Fruit fly (Drosophila melanogaster) whole organism, embryonic: ENCODE measurements around the gene CG16749.

Source experiments
- Abd-B ChIP-seq: fragments of 200-800 bp; sonication (Bioruptor generic); optimal IDR thresholded peaks from 2 replicates; lab custom pipeline; 2018; ENCODE audit warnings: missing biosample characterization, mild to moderate bottlenecking, missing genetic modification characterization, moderate library complexity
- Ada2b ChIP-seq: fragments of 200-800 bp; sonication (Bioruptor generic); IDR thresholded peaks from 2 replicates; pipeline ENCODE4 v1.3.6; 2022; ENCODE audit warnings: missing biosample characterization, missing genetic modification characterization
- BtbVII ChIP-seq: fragments of 200-800 bp; sonication (Bioruptor generic); optimal IDR thresholded peaks from 3 replicates; lab custom pipeline; 2017; ENCODE audit warnings: missing biosample characterization, mild to moderate bottlenecking, missing genetic modification characterization
- CG10209 ChIP-seq: fragments of 200-800 bp; sonication (Bioruptor generic); optimal IDR thresholded peaks from 3 replicates; lab custom pipeline; 2017; ENCODE audit warnings: missing biosample characterization, mild to moderate bottlenecking, missing genetic modification characterization, missing genetic modification reagents
- CG10959 ChIP-seq: fragments of 200-800 bp; sonication (Bioruptor generic); IDR thresholded peaks from 2 replicates; pipeline ENCODE4 v1.3.6; 2022; ENCODE audit warnings: missing biosample characterization, missing genetic modification characterization
- CG12942 ChIP-seq: fragments of 200-800 bp; sonication (Bioruptor generic); optimal IDR thresholded peaks from 3 replicates; lab custom pipeline; 2016; ENCODE audit warnings: missing biosample characterization, missing genetic modification characterization
- CG14014 ChIP-seq: fragments of 200-800 bp; sonication (Bioruptor generic); IDR thresholded peaks from 2 replicates; pipeline ENCODE4 v1.3.6; 2022; ENCODE audit warnings: missing biosample characterization, missing genetic modification characterization
- CG14050 ChIP-seq: fragments of 200-800 bp; sonication (Bioruptor generic); IDR thresholded peaks from 3 replicates; pipeline ENCODE4 v1.3.6; 2022; ENCODE audit warnings: missing biosample characterization, missing genetic modification characterization
- CG14441 ChIP-seq: fragments of 200-800 bp; sonication (Bioruptor generic); IDR thresholded peaks from 2 replicates; pipeline ENCODE4 v1.3.6; 2022; ENCODE audit warnings: missing biosample characterization, missing genetic modification characterization
- CG14667 ChIP-seq: fragments of 200-800 bp; sonication (Bioruptor generic); IDR thresholded peaks from 2 replicates; pipeline ENCODE4 v1.3.6; 2022; ENCODE audit warnings: missing biosample characterization, missing genetic modification characterization
- CG15514 ChIP-seq: fragments of 200-800 bp; sonication (Bioruptor generic); optimal IDR thresholded peaks from 3 replicates; lab custom pipeline; 2017; ENCODE audit warnings: missing biosample characterization, missing genetic modification characterization, mild to moderate bottlenecking, moderate library complexity, missing genetic modification reagents
- CG17359 ChIP-seq: fragments of 200-800 bp; sonication (Bioruptor generic); optimal IDR thresholded peaks from 3 replicates; lab custom pipeline; 2018; ENCODE audit warnings: missing biosample characterization, mild to moderate bottlenecking, missing genetic modification characterization, moderate library complexity
- CG18262 ChIP-seq: fragments of 200-800 bp; optimal IDR thresholded peaks from 3 replicates; lab custom pipeline; 2019; ENCODE audit warnings: missing biosample characterization, mild to moderate bottlenecking, missing genetic modification characterization, moderate library complexity
- CG1832 ChIP-seq: fragments of 200-800 bp; sonication (Bioruptor generic); optimal IDR thresholded peaks from 2 replicates; lab custom pipeline; 2017; ENCODE audit warnings: missing biosample characterization, mild to moderate bottlenecking, missing genetic modification characterization, inconsistent platforms
- CG18476 ChIP-seq: fragments of 200-800 bp; sonication (Bioruptor generic); optimal IDR thresholded peaks from 2 replicates; lab custom pipeline; 2016; ENCODE audit warnings: missing biosample characterization, mild to moderate bottlenecking, missing genetic modification characterization
- CG2889 ChIP-seq: fragments of 200-800 bp; sonication (Bioruptor generic); IDR thresholded peaks from 3 replicates; pipeline ENCODE4 v1.3.6; 2022; ENCODE audit warnings: missing biosample characterization, missing genetic modification characterization
- CG30431 ChIP-seq: fragments of 200-800 bp; sonication (Bioruptor generic); optimal IDR thresholded peaks from 2 replicates; lab custom pipeline; 2017; ENCODE audit warnings: missing biosample characterization, missing genetic modification characterization
- CG3065 ChIP-seq: fragments of 200-800 bp; sonication (Bioruptor generic); optimal IDR thresholded peaks from 2 replicates; lab custom pipeline; 2016; ENCODE audit warnings: missing biosample characterization, missing genetic modification characterization
- CG31388 ChIP-seq: fragments of 200-800 bp; sonication (Bioruptor generic); optimal IDR thresholded peaks from 2 replicates; lab custom pipeline; 2016; ENCODE audit warnings: missing biosample characterization, missing genetic modification characterization
- CG32532 ChIP-seq: fragments of 200-800 bp; sonication (Bioruptor generic); IDR thresholded peaks from 2 replicates; pipeline ENCODE4 v1.3.6; 2022; ENCODE audit warnings: missing biosample characterization, missing genetic modification characterization
- D19A ChIP-seq: fragments of 200-800 bp; optimal IDR thresholded peaks from 3 replicates; lab custom pipeline; 2019; ENCODE audit warnings: missing biosample characterization, mild to moderate bottlenecking, missing genetic modification characterization, moderate library complexity
- Dip2 ChIP-seq: fragments of 200-800 bp; sonication (Bioruptor generic); IDR thresholded peaks from 2 replicates; pipeline ENCODE4 v1.3.6; 2022; ENCODE audit warnings: missing biosample characterization, missing genetic modification characterization
- E2f1 ChIP-seq: fragments of 200-800 bp; sonication (Bioruptor generic); IDR thresholded peaks from 2 replicates; pipeline ENCODE4 v1.3.6; 2022; ENCODE audit warnings: missing biosample characterization, missing genetic modification characterization
- E2f2 ChIP-seq: fragments of 200-800 bp; sonication (Bioruptor generic); IDR thresholded peaks from 2 replicates; pipeline ENCODE4 v1.3.6; 2022; ENCODE audit warnings: missing biosample characterization, missing genetic modification characterization
- Fer3 ChIP-seq: fragments of 200-800 bp; sonication (Bioruptor generic); optimal IDR thresholded peaks from 2 replicates; lab custom pipeline; 2018; ENCODE audit warnings: missing biosample characterization, mild to moderate bottlenecking, missing genetic modification characterization, moderate library complexity
- HLH4C ChIP-seq: fragments of 200-800 bp; sonication (Bioruptor generic); IDR thresholded peaks from 3 replicates; pipeline ENCODE4 v1.3.6; 2022; ENCODE audit warnings: missing biosample characterization, missing genetic modification characterization; ENCODE audit not compliant: partially characterized antibody
- Hr51 ChIP-seq, 2 experiments: fragments of 200-800 bp; sonication (Bioruptor generic); optimal IDR thresholded peaks; 2 replicates in 1 of 2; 3 replicates in 1 of 2; lab custom pipeline; 2016 to 2018; ENCODE audit warnings: missing biosample characterization in 2 of 2, missing genetic modification characterization in 2 of 2, mild to moderate bottlenecking in 1 of 2, moderate library complexity in 1 of 2
- Jarid2 ChIP-seq: fragments of 200-800 bp; sonication (Bioruptor generic); optimal IDR thresholded peaks from 3 replicates; lab custom pipeline; 2017; ENCODE audit warnings: mild to moderate bottlenecking, missing biosample characterization, missing genetic modification reagents, missing genetic modification characterization
- Meics ChIP-seq: fragments of 200-800 bp; sonication (Bioruptor generic); optimal IDR thresholded peaks from 2 replicates; lab custom pipeline; 2017; ENCODE audit warnings: missing biosample characterization, mild to moderate bottlenecking, missing genetic modification characterization
- Mes4 ChIP-seq: fragments of 200-800 bp; sonication (Bioruptor generic); optimal IDR thresholded peaks from 2 replicates; lab custom pipeline; 2016; ENCODE audit warnings: missing biosample characterization, missing genetic modification characterization
- Oaz ChIP-seq: fragments of 200-800 bp; sonication (Bioruptor generic); IDR thresholded peaks from 2 replicates; pipeline ENCODE4 v1.3.6; 2022; ENCODE audit warnings: missing biosample characterization, missing genetic modification characterization
- Oli ChIP-seq: fragments of 200-800 bp; sonication (Bioruptor generic); optimal IDR thresholded peaks from 2 replicates; lab custom pipeline; 2018; ENCODE audit warnings: missing biosample characterization, mild to moderate bottlenecking, missing genetic modification characterization, moderate library complexity
- Sox100B ChIP-seq: fragments of 200-800 bp; sonication (Bioruptor generic); optimal IDR thresholded peaks from 3 replicates; lab custom pipeline; 2018; ENCODE audit warnings: missing biosample characterization, mild to moderate bottlenecking, missing genetic modification characterization
- bab2 ChIP-seq: fragments of 200-800 bp; sonication (Bioruptor generic); optimal IDR thresholded peaks from 2 replicates; lab custom pipeline; 2016; ENCODE audit warnings: missing biosample characterization, missing genetic modification characterization
- caup ChIP-seq: fragments of 200-800 bp; sonication (Bioruptor generic); optimal IDR thresholded peaks from 3 replicates; lab custom pipeline; 2017; ENCODE audit warnings: missing biosample characterization, mild to moderate bottlenecking, missing genetic modification characterization, moderate library complexity; ENCODE audit not compliant: severe bottlenecking
- esg ChIP-seq: fragments of 200-800 bp; sonication (Bioruptor generic); conservative IDR thresholded peaks from 2 replicates; pipeline ENCODE4 v1.3.6; 2022; ENCODE audit warnings: missing biosample characterization, missing genetic modification characterization
- gcm ChIP-seq: fragments of 200-800 bp; sonication (Bioruptor generic); optimal IDR thresholded peaks from 2 replicates; lab custom pipeline; 2019; ENCODE audit warnings: missing biosample characterization, mild to moderate bottlenecking, missing genetic modification characterization, moderate library complexity
- gcm2 ChIP-seq: fragments of 200-800 bp; sonication (Bioruptor generic); optimal IDR thresholded peaks from 2 replicates; lab custom pipeline; 2016; ENCODE audit warnings: missing biosample characterization, missing genetic modification characterization
- hbn ChIP-seq: fragments of 200-800 bp; sonication (Bioruptor generic); IDR thresholded peaks from 2 replicates; pipeline ENCODE4 v1.3.6; 2022; ENCODE audit warnings: missing biosample characterization, missing genetic modification characterization; ENCODE audit not compliant: partially characterized antibody
- ind ChIP-seq: fragments of 200-800 bp; sonication (Bioruptor generic); optimal IDR thresholded peaks from 3 replicates; lab custom pipeline; 2016; ENCODE audit warnings: missing biosample characterization, missing genetic modification characterization
- kni ChIP-seq: fragments of 200-800 bp; sonication (Bioruptor generic); optimal IDR thresholded peaks from 3 replicates; lab custom pipeline; 2017; ENCODE audit warnings: mild to moderate bottlenecking, missing biosample characterization, missing genetic modification reagents, missing genetic modification characterization
- mirr ChIP-seq: fragments of 200-800 bp; sonication (Bioruptor generic); optimal IDR thresholded peaks from 3 replicates; lab custom pipeline; 2018; ENCODE audit warnings: missing biosample characterization, mild to moderate bottlenecking, missing genetic modification characterization
- mld ChIP-seq: fragments of 200-800 bp; sonication (Bioruptor generic); IDR thresholded peaks from 3 replicates; pipeline ENCODE4 v1.3.6; 2022; ENCODE audit warnings: missing biosample characterization, missing genetic modification characterization; ENCODE audit not compliant: partially characterized antibody
- nerfin-1 ChIP-seq: fragments of 200-800 bp; sonication (Bioruptor generic); optimal IDR thresholded peaks from 3 replicates; lab custom pipeline; 2019; ENCODE audit warnings: missing biosample characterization, mild to moderate bottlenecking, missing genetic modification characterization, moderate library complexity
- nom ChIP-seq: fragments of 200-800 bp; sonication (Bioruptor generic); optimal IDR thresholded peaks from 2 replicates; lab custom pipeline; 2017; ENCODE audit warnings: missing biosample characterization, missing genetic modification characterization, mild to moderate bottlenecking, moderate library complexity, missing genetic modification reagents
- ro ChIP-seq: fragments of 200-800 bp; sonication (Bioruptor generic); IDR thresholded peaks from 2 replicates; pipeline ENCODE4 v1.3.6; 2022; ENCODE audit warnings: missing biosample characterization, missing genetic modification characterization
- sd ChIP-seq: fragments of 200-800 bp; sonication (Bioruptor generic); optimal IDR thresholded peaks from 3 replicates; lab custom pipeline; 2018; ENCODE audit warnings: missing biosample characterization, mild to moderate bottlenecking, missing genetic modification characterization, moderate library complexity
- slbo ChIP-seq: fragments of 200-800 bp; sonication (Bioruptor generic); IDR thresholded peaks from 2 replicates; pipeline ENCODE4 v1.3.6; 2022; ENCODE audit warnings: missing biosample characterization, missing genetic modification characterization
- stc ChIP-seq: fragments of 200-800 bp; sonication (Bioruptor generic); IDR thresholded peaks from 2 replicates; pipeline ENCODE4 v1.3.6; 2022; ENCODE audit warnings: missing biosample characterization, missing genetic modification characterization
- zen2 ChIP-seq: fragments of 200-800 bp; sonication (Bioruptor generic); IDR thresholded peaks from 3 replicates; pipeline ENCODE4 v1.3.6; 2022; ENCODE audit warnings: missing biosample characterization, missing genetic modification characterization; ENCODE audit not compliant: partially characterized antibody

Gene CG16749

dm6 chr3R:9370413-9370812 is 38.7 kb upstream of the CG16749 start:
- TF ChIP-seq E2f1 (GFP tag; lab: Robert Waterston, UW) (peak; percentile 35; the same call in 1 of the 2 replicates), Ada2b (GFP tag; lab: Robert Waterston, UW) (peak; percentile 69), mirr (no peak), Dip2 (GFP tag; lab: Robert Waterston, UW) (no peak), ro (GFP tag; lab: Robert Waterston, UW) (no peak), esg (GFP tag; lab: Robert Waterston, UW) (peak; percentile 62), Oli (peak; percentile 32), HLH4C (no peak), Sox100B (GFP tag; lab: Kevin White, UChicago) (peak; percentile 27), E2f2 (GFP tag; lab: Robert Waterston, UW) (peak; percentile 47), bab2 (GFP tag; lab: Kevin White, UChicago) (peak; percentile 17), CG14014 (GFP tag; lab: Robert Waterston, UW) (peak; percentile 46; the same call in 1 of the 2 replicates), sd (tag; lab: Kevin White, UChicago) (peak; percentile 53), CG2889 (no peak; the same call in 2 of the 3 replicates), CG12942 (peak; percentile 34), Hr51 (GFP tag; optimal IDR thresholded peaks at IDR 0.05; lab: Kevin White, UChicago) (peak in 1 of 2 experiments; percentile 84), nerfin-1 (no peak), ind (GFP tag; lab: Kevin White, UChicago) (peak; percentile 49), caup (GFP tag; lab: Kevin White, UChicago) (peak; percentile 24), Abd-B (GFP tag; lab: Kevin White, UChicago) (no peak), CG1832 (GFP tag; lab: Kevin White, UChicago) (no peak), BtbVII (GFP tag; lab: Kevin White, UChicago) (peak; percentile 65), nom (GFP tag; lab: Kevin White, UChicago) (no peak), CG17359 (tag; lab: Kevin White, UChicago) (peak; percentile 67), CG14050 (GFP tag; lab: Robert Waterston, UW) (peak; percentile 57; the same call in 2 of the 3 replicates), Fer3 (tag; lab: Kevin White, UChicago) (peak; percentile 69), CG31388 (GFP tag; lab: Kevin White, UChicago) (no peak), CG3065 (GFP tag; lab: Kevin White, UChicago) (no peak), CG15514 (GFP tag; lab: Kevin White, UChicago) (peak; percentile 28), CG10959 (no peak), mld (GFP tag; lab: Robert Waterston, UW) (no peak), gcm (GFP tag; lab: Kevin White, UChicago) (no peak), kni (GFP tag; lab: Kevin White, UChicago) (no peak), Jarid2 (GFP tag; lab: Kevin White, UChicago) (no peak), CG10209 (GFP tag; lab: Kevin White, UChicago) (peak; percentile 47), CG14667 (GFP tag; lab: Robert Waterston, UW) (0 out of 2 replicates have a peak, but pooled peaks have one; percentile 39), Mes4 (no peak), Oaz (GFP tag; lab: Robert Waterston, UW) (peak; percentile 31; the same call in 1 of the 2 replicates), hbn (GFP tag; lab: Robert Waterston, UW) (no peak), D19A (tag; lab: Kevin White, UChicago) (peak; percentile 97), zen2 (GFP tag; lab: Robert Waterston, UW) (no peak), Meics (GFP tag; lab: Kevin White, UChicago) (peak; percentile 76), CG30431 (GFP tag; lab: Kevin White, UChicago) (no peak), CG18262 (tag; lab: Kevin White, UChicago) (peak; percentile 31), gcm2 (peak; percentile 31), slbo (GFP tag; lab: Robert Waterston, UW) (peak; percentile 67), CG14441 (GFP tag; lab: Robert Waterston, UW) (peak; percentile 68), stc (GFP tag; lab: Robert Waterston, UW) (peak; percentile 73), CG32532 (GFP tag; lab: Robert Waterston, UW) (peak; percentile 73), CG18476 (GFP tag; lab: Kevin White, UChicago) (no peak)
